Fruit fly (Drosophila melanogaster) whole organism, embryonic: ENCODE results near the gene CG44139.

Source experiments
- Ada2b ChIP-seq: fragments of 200-800 bp; sonication (Bioruptor generic); IDR thresholded peaks from 2 replicates; pipeline ENCODE4 v1.3.6; 2022; ENCODE audit warnings: missing biosample characterization, missing genetic modification characterization
- Aef1 ChIP-seq: fragments of 200-800 bp; sonication (Bioruptor generic); IDR thresholded peaks from 3 replicates; pipeline ENCODE4 v1.3.6; 2022; ENCODE audit warnings: missing biosample characterization, missing genetic modification characterization
- C15 ChIP-seq: fragments of 200-800 bp; sonication (Bioruptor generic); IDR thresholded peaks from 3 replicates; pipeline ENCODE4 v1.3.6; 2022; ENCODE audit warnings: missing biosample characterization, missing genetic modification characterization
- CG10274 ChIP-seq: fragments of 200-800 bp; sonication (Bioruptor generic); optimal IDR thresholded peaks from 3 replicates; lab custom pipeline; 2017; ENCODE audit warnings: missing biosample characterization, mild to moderate bottlenecking, missing genetic modification characterization
- CG10979 ChIP-seq: fragments of 200-800 bp; sonication (Bioruptor generic); optimal IDR thresholded peaks from 2 replicates; lab custom pipeline; 2018; ENCODE audit warnings: missing biosample characterization, mild to moderate bottlenecking, missing genetic modification characterization, moderate library complexity
- CG11504 ChIP-seq: fragments of 200-800 bp; sonication (Bioruptor generic); optimal IDR thresholded peaks from 3 replicates; lab custom pipeline; 2019; ENCODE audit warnings: missing biosample characterization, mild to moderate bottlenecking, missing genetic modification characterization, moderate library complexity
- CG11560 ChIP-seq: fragments of 200-800 bp; sonication (Bioruptor generic); IDR thresholded peaks from 3 replicates; pipeline ENCODE4 v1.3.6; 2022; ENCODE audit warnings: missing biosample characterization, missing genetic modification characterization
- CG11695 ChIP-seq: fragments of 200-800 bp; sonication (Bioruptor generic); IDR thresholded peaks from 3 replicates; pipeline ENCODE4 v1.3.6; 2022; ENCODE audit warnings: missing biosample characterization, missing genetic modification characterization
- CG15479 ChIP-seq: fragments of 200-800 bp; sonication (Bioruptor generic); optimal IDR thresholded peaks from 3 replicates; lab custom pipeline; 2019; ENCODE audit warnings: missing biosample characterization, mild to moderate bottlenecking, missing genetic modification characterization, moderate library complexity
- CG2712 ChIP-seq: fragments of 200-800 bp; optimal IDR thresholded peaks from 3 replicates; lab custom pipeline; 2019; ENCODE audit warnings: missing biosample characterization, mild to moderate bottlenecking, missing genetic modification characterization, moderate library complexity
- CG31441 ChIP-seq: fragments of 200-800 bp; sonication (Bioruptor generic); IDR thresholded peaks from 2 replicates; pipeline ENCODE4 v1.3.6; 2022; ENCODE audit warnings: missing biosample characterization, missing genetic modification characterization
- CG32772 ChIP-seq: fragments of 200-800 bp; sonication (Bioruptor generic); IDR thresholded peaks from 2 replicates; pipeline ENCODE4 v1.3.6; 2022; ENCODE audit warnings: missing biosample characterization, missing genetic modification characterization
- CG4282 ChIP-seq: fragments of 200-800 bp; sonication (Bioruptor generic); optimal IDR thresholded peaks from 2 replicates; lab custom pipeline; 2016; ENCODE audit warnings: missing biosample characterization, missing genetic modification characterization
- CG4360 ChIP-seq: fragments of 200-800 bp; sonication (Bioruptor generic); IDR thresholded peaks from 2 replicates; pipeline ENCODE4 v1.3.6; 2022; ENCODE audit warnings: missing biosample characterization, missing genetic modification characterization
- CG43689 ChIP-seq: fragments of 200-800 bp; sonication (Bioruptor generic); IDR thresholded peaks from 2 replicates; pipeline ENCODE4 v1.3.6; 2022; ENCODE audit warnings: missing biosample characterization, missing genetic modification characterization
- CG6689 ChIP-seq: fragments of 200-800 bp; sonication (Bioruptor generic); IDR thresholded peaks from 2 replicates; pipeline ENCODE4 v1.3.6; 2022; ENCODE audit warnings: missing biosample characterization, missing genetic modification characterization
- CG8359 ChIP-seq: fragments of 200-800 bp; sonication (Bioruptor generic); optimal IDR thresholded peaks from 2 replicates; lab custom pipeline; 2017; ENCODE audit warnings: missing biosample characterization, mild to moderate bottlenecking, missing genetic modification characterization, borderline replicate concordance
- CG9215 ChIP-seq: fragments of 200-800 bp; sonication (Bioruptor generic); IDR thresholded peaks from 2 replicates; pipeline ENCODE4 v1.3.6; 2022; ENCODE audit warnings: missing biosample characterization, missing genetic modification characterization
- Dll ChIP-seq: fragments of 200-800 bp; sonication (Bioruptor generic); IDR thresholded peaks from 4 replicates; pipeline ENCODE4 v1.3.6; 2022; ENCODE audit warnings: missing biosample characterization, missing genetic modification characterization; ENCODE audit not compliant: partially characterized antibody
- Fer2 ChIP-seq: fragments of 200-800 bp; sonication (Bioruptor generic); optimal IDR thresholded peaks from 2 replicates; lab custom pipeline; 2018; ENCODE audit warnings: missing biosample characterization, mild to moderate bottlenecking, missing genetic modification characterization, moderate library complexity
- HLH3B ChIP-seq: fragments of 200-800 bp; sonication (Bioruptor generic); IDR thresholded peaks from 2 replicates; pipeline ENCODE4 v1.3.6; 2022; ENCODE audit warnings: missing biosample characterization, missing genetic modification characterization
- Hey ChIP-seq: fragments of 200-800 bp; sonication (Bioruptor generic); optimal IDR thresholded peaks from 3 replicates; lab custom pipeline; 2018; ENCODE audit warnings: missing biosample characterization, mild to moderate bottlenecking, missing genetic modification characterization
- Hr51 ChIP-seq, 2 experiments: fragments of 200-800 bp; sonication (Bioruptor generic); optimal IDR thresholded peaks; 2 replicates in 1 of 2; 3 replicates in 1 of 2; lab custom pipeline; 2016 to 2018; ENCODE audit warnings: missing biosample characterization in 2 of 2, missing genetic modification characterization in 2 of 2, mild to moderate bottlenecking in 1 of 2, moderate library complexity in 1 of 2
- MBD-R2 ChIP-seq: fragments of 200-800 bp; sonication (Bioruptor generic); IDR thresholded peaks from 2 replicates; pipeline ENCODE4 v1.3.6; 2022; ENCODE audit warnings: missing biosample characterization, missing genetic modification characterization
- Oli ChIP-seq: fragments of 200-800 bp; sonication (Bioruptor generic); optimal IDR thresholded peaks from 2 replicates; lab custom pipeline; 2018; ENCODE audit warnings: missing biosample characterization, mild to moderate bottlenecking, missing genetic modification characterization, moderate library complexity
- Pdp1 ChIP-seq, 2 experiments: fragments of 200-800 bp; sonication (Bioruptor generic); optimal IDR thresholded peaks; 3 replicates each; lab custom pipeline; 2016; ENCODE audit warnings: missing biosample characterization in 2 of 2, missing genetic modification characterization in 2 of 2, mild to moderate bottlenecking in 1 of 2, moderate library complexity in 1 of 2
- Ptx1 ChIP-seq: fragments of 200-800 bp; sonication (Bioruptor generic); IDR thresholded peaks from 2 replicates; pipeline ENCODE4 v1.3.6; 2022; ENCODE audit warnings: missing biosample characterization, missing genetic modification characterization
- Sin3A ChIP-seq: fragments of >200 bp; optimal IDR thresholded peaks from 2 replicates; lab custom pipeline; 2018
- Sox100B ChIP-seq: fragments of 200-800 bp; sonication (Bioruptor generic); optimal IDR thresholded peaks from 3 replicates; lab custom pipeline; 2018; ENCODE audit warnings: missing biosample characterization, mild to moderate bottlenecking, missing genetic modification characterization
- Taf1 ChIP-seq: fragments of 200-800 bp; sonication (Bioruptor generic); IDR thresholded peaks from 2 replicates; pipeline ENCODE4 v1.3.6; 2022; ENCODE audit warnings: missing biosample characterization, missing genetic modification characterization
- Tbp ChIP-seq: fragments of >200 bp; optimal IDR thresholded peaks from 2 replicates; lab custom pipeline; 2018; ENCODE audit warnings: missing biosample characterization, missing genetic modification characterization
- btn ChIP-seq: fragments of 200-800 bp; sonication (Bioruptor generic); optimal IDR thresholded peaks from 2 replicates; lab custom pipeline; 2016; ENCODE audit warnings: missing biosample characterization, missing genetic modification characterization
- cas ChIP-seq: fragments of 200-800 bp; sonication (Bioruptor generic); IDR thresholded peaks from 2 replicates; pipeline ENCODE4 v1.3.6; 2022; ENCODE audit warnings: missing biosample characterization, missing genetic modification characterization
- caup ChIP-seq: fragments of 200-800 bp; sonication (Bioruptor generic); optimal IDR thresholded peaks from 3 replicates; lab custom pipeline; 2017; ENCODE audit warnings: missing biosample characterization, mild to moderate bottlenecking, missing genetic modification characterization, moderate library complexity; ENCODE audit not compliant: severe bottlenecking
- cg ChIP-seq: fragments of 200-800 bp; sonication (Bioruptor generic); optimal IDR thresholded peaks from 3 replicates; lab custom pipeline; 2019; ENCODE audit warnings: missing biosample characterization, mild to moderate bottlenecking, missing genetic modification characterization, moderate library complexity
- crol ChIP-seq: fragments of 200-800 bp; sonication (Bioruptor generic); IDR thresholded peaks from 2 replicates; pipeline ENCODE4 v1.3.6; 2022; ENCODE audit warnings: missing biosample characterization, missing genetic modification characterization
- fd3F ChIP-seq: fragments of 200-800 bp; sonication (Bioruptor generic); optimal IDR thresholded peaks from 2 replicates; lab custom pipeline; 2018; ENCODE audit warnings: missing biosample characterization, mild to moderate bottlenecking, missing genetic modification characterization, moderate library complexity
- gem ChIP-seq: fragments of 200-800 bp; sonication (Bioruptor generic); optimal IDR thresholded peaks from 2 replicates; lab custom pipeline; 2019; ENCODE audit warnings: missing biosample characterization, mild to moderate bottlenecking, missing genetic modification characterization, moderate library complexity
- hbn ChIP-seq: fragments of 200-800 bp; sonication (Bioruptor generic); IDR thresholded peaks from 2 replicates; pipeline ENCODE4 v1.3.6; 2022; ENCODE audit warnings: missing biosample characterization, missing genetic modification characterization; ENCODE audit not compliant: partially characterized antibody
- onecut ChIP-seq: fragments of 200-800 bp; sonication (Bioruptor generic); IDR thresholded peaks from 2 replicates; pipeline ENCODE4 v1.3.6; 2022; ENCODE audit warnings: missing biosample characterization, missing genetic modification characterization
- pan ChIP-seq, 4 experiments: fragments of >200 bp in 3 of 4; fragments of 200-800 bp in 1 of 4; sonication (Bioruptor generic) in 1 of 4; optimal IDR thresholded peaks in 3 of 4; IDR thresholded peaks in 1 of 4; 2 replicates each; pipeline versions ENCODE4 v1.3.6 to Lab custom; 2017 to 2022; ENCODE audit warnings: missing biosample characterization in 2 of 4, missing genetic modification characterization in 2 of 4, mixed read lengths in 1 of 4
- pb ChIP-seq: fragments of 200-800 bp; sonication (Bioruptor generic); optimal IDR thresholded peaks from 3 replicates; lab custom pipeline; 2016; ENCODE audit warnings: missing biosample characterization, missing genetic modification characterization
- phol ChIP-seq: fragments of 200-800 bp; sonication (Bioruptor generic); optimal IDR thresholded peaks from 3 replicates; lab custom pipeline; 2018; ENCODE audit warnings: missing biosample characterization, mild to moderate bottlenecking, missing genetic modification characterization, moderate library complexity
- sens ChIP-seq: fragments of 200-800 bp; sonication (Bioruptor generic); peaks from one replicate; lab custom pipeline; 2016; ENCODE audit warnings: missing biosample characterization, missing genetic modification characterization
- sens-2 ChIP-seq: fragments of 200-800 bp; sonication (Bioruptor generic); IDR thresholded peaks from 2 replicates; pipeline ENCODE4 v1.3.6; 2022; ENCODE audit warnings: missing biosample characterization, missing genetic modification characterization
- seq ChIP-seq: fragments of 200-800 bp; sonication (Bioruptor generic); IDR thresholded peaks from 2 replicates; pipeline ENCODE4 v1.3.6; 2022; ENCODE audit warnings: missing biosample characterization, missing genetic modification characterization
- sna ChIP-seq: fragments of 200-800 bp; sonication (Bioruptor generic); IDR thresholded peaks from 2 replicates; pipeline ENCODE4 v1.3.6; 2022; ENCODE audit warnings: missing biosample characterization, missing genetic modification characterization; ENCODE audit not compliant: partially characterized antibody
- ssp ChIP-seq: fragments of 200-800 bp; sonication (Bioruptor generic); IDR thresholded peaks from 2 replicates; pipeline ENCODE4 v1.3.6; 2022; ENCODE audit warnings: missing biosample characterization, missing genetic modification characterization
- tap ChIP-seq: fragments of 200-800 bp; optimal IDR thresholded peaks from 3 replicates; lab custom pipeline; 2019; ENCODE audit warnings: missing biosample characterization, mild to moderate bottlenecking, missing genetic modification characterization, moderate library complexity
- twi ChIP-seq: fragments of 200-800 bp; optimal IDR thresholded peaks from 2 replicates; lab custom pipeline; 2019; ENCODE audit warnings: missing biosample characterization, mild to moderate bottlenecking, missing genetic modification characterization, moderate library complexity
- vfl ChIP-seq: fragments of 200-800 bp; sonication (Bioruptor generic); optimal IDR thresholded peaks from 2 replicates; lab custom pipeline; 2016; ENCODE audit warnings: missing biosample characterization, missing genetic modification characterization

CG44139 gene

DNA sequence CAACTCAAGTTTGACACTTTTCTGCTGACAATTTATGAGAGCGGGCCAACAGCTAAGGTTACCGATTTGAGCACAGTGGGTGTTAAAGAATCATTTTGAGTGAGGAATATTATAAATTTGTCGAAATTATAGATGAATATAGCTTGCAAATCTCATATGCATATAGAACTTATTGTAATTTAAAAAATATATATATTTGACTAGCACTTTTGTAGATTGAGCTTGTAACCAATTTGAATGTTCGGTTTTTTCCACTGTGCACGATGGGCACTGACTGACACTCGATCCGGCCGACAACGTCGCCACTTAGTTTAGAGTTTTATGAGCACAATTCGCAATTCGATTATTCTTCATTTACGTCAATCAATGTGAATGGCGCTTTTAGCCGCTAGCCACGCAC, 26.1 kb upstream of the CG44139 start:
- TF ChIP-seq btn (GFP tag; lab: Kevin White, UChicago) (no peak), cas (no peak), sens (peak; percentile 16), C15 (no peak), Pdp1 (GFP tag; optimal IDR thresholded peaks at IDR 0.05; lab: Kevin White, UChicago) (no peak), Sox100B (GFP tag; lab: Kevin White, UChicago) (no peak), Aef1 (GFP tag; lab: Robert Waterston, UW) (no peak), Oli (peak; percentile 24), CG4282 (GFP tag; lab: Kevin White, UChicago) (no peak), vfl (no peak), MBD-R2 (GFP tag; lab: Robert Waterston, UW) (no peak), seq (GFP tag; lab: Robert Waterston, UW) (no peak), CG11560 (tag; lab: Robert Waterston, UW) (no peak), CG10979 (peak; percentile 1), sna (no peak), Fer2 (tag; lab: Kevin White, UChicago) (no peak), CG10274 (GFP tag; lab: Kevin White, UChicago) (no peak), crol (GFP tag; lab: Robert Waterston, UW) (no peak), pan (optimal IDR thresholded peaks at IDR 0.05; lab: Kevin White, UChicago) (no peak), pan (GFP tag; optimal IDR thresholded peaks at IDR 0.05 in 1 of 2, IDR thresholded peaks at IDR 0.05 in 1 of 2) (peak in 1 of 2 experiments; percentile 5), Tbp (no peak), onecut (no peak), pb (GFP tag; lab: Kevin White, UChicago) (no peak), CG8359 (GFP tag; lab: Kevin White, UChicago) (no peak), hbn (GFP tag; lab: Robert Waterston, UW) (no peak), ssp (no peak), tap (tag; lab: Kevin White, UChicago) (no peak), CG32772 (GFP tag; lab: Robert Waterston, UW) (0 out of 2 replicates have a peak, but pooled peaks have one; percentile 33), CG31441 (GFP tag; lab: Robert Waterston, UW) (peak; percentile 53), Hr51 (GFP tag; optimal IDR thresholded peaks at IDR 0.05; lab: Kevin White, UChicago) (peak in 1 of 2 experiments; percentile 27), sens-2 (no peak), cg (GFP tag; lab: Kevin White, UChicago) (no peak), CG6689 (0 out of 2 replicates have a peak, but pooled peaks have one; percentile 9), Hey (no peak), Dll (no peak), CG11695 (GFP tag; lab: Robert Waterston, UW) (peak; percentile 21; the same call in 1 of the 3 replicates), CG15479 (GFP tag; lab: Kevin White, UChicago) (no peak), CG43689 (GFP tag; lab: Robert Waterston, UW) (no peak), caup (GFP tag; lab: Kevin White, UChicago) (no peak), twi (tag; lab: Kevin White, UChicago) (no peak), HLH3B (GFP tag; lab: Robert Waterston, UW) (0 out of 2 replicates have a peak, but pooled peaks have one; percentile 10), Taf1 (GFP tag; lab: Robert Waterston, UW) (no peak), CG9215 (GFP tag; lab: Robert Waterston, UW) (no peak), phol (peak; percentile 16), CG2712 (tag; lab: Kevin White, UChicago) (peak; percentile 12), fd3F (GFP tag; lab: Kevin White, UChicago) (no peak), Ptx1 (GFP tag; lab: Robert Waterston, UW) (0 out of 2 replicates have a peak, but pooled peaks have one; percentile 16), CG11504 (tag; lab: Kevin White, UChicago) (peak; percentile 45), Sin3A (lab: Kevin White, UChicago) (no peak), CG4360 (GFP tag; lab: Robert Waterston, UW) (no peak), gem (tag; lab: Kevin White, UChicago) (peak; percentile 54), Ada2b (GFP tag; lab: Robert Waterston, UW) (0 out of 2 replicates have a peak, but pooled peaks have one; percentile 5)
